Fruit fly (Drosophila melanogaster) whole organism, embryonic: ENCODE results near the gene Sems.

ENCODE experiments used
- ATbp ChIP-seq: fragments of 200-800 bp; sonication (Bioruptor generic); optimal IDR thresholded peaks from 2 replicates; lab custom pipeline; 2017; ENCODE audit warnings: missing biosample characterization, mild to moderate bottlenecking, missing genetic modification characterization, missing genetic modification reagents
- CG10431 ChIP-seq: fragments of 200-800 bp; sonication (Bioruptor generic); optimal IDR thresholded peaks from 3 replicates; lab custom pipeline; 2018; ENCODE audit warnings: missing biosample characterization, mild to moderate bottlenecking, missing genetic modification characterization
- CG10543 ChIP-seq: fragments of 200-800 bp; sonication (Bioruptor generic); optimal IDR thresholded peaks from 3 replicates; lab custom pipeline; 2017; ENCODE audit warnings: missing biosample characterization, mild to moderate bottlenecking, missing genetic modification characterization, moderate library complexity
- CG10959 ChIP-seq: fragments of 200-800 bp; sonication (Bioruptor generic); IDR thresholded peaks from 2 replicates; pipeline ENCODE4 v1.3.6; 2022; ENCODE audit warnings: missing biosample characterization, missing genetic modification characterization
- CG11247 ChIP-seq: fragments of 200-800 bp; sonication (Bioruptor generic); IDR thresholded peaks from 2 replicates; pipeline ENCODE4 v1.3.6; 2022; ENCODE audit warnings: missing biosample characterization, missing genetic modification characterization
- CG11723 ChIP-seq: fragments of 200-800 bp; sonication (Bioruptor generic); optimal IDR thresholded peaks from 2 replicates; lab custom pipeline; 2017; ENCODE audit warnings: missing biosample characterization, mild to moderate bottlenecking, missing genetic modification characterization
- CG12104 ChIP-seq: fragments of 200-800 bp; sonication (Bioruptor generic); optimal IDR thresholded peaks from 3 replicates; lab custom pipeline; 2016; ENCODE audit warnings: missing biosample characterization, missing genetic modification characterization
- CG12391 ChIP-seq: fragments of 200-800 bp; sonication (Bioruptor generic); optimal IDR thresholded peaks from 3 replicates; lab custom pipeline; 2018; ENCODE audit warnings: missing biosample characterization, mild to moderate bottlenecking, missing genetic modification characterization, moderate library complexity
- CG12769 ChIP-seq: fragments of 200-800 bp; sonication (Bioruptor generic); optimal IDR thresholded peaks from 2 replicates; lab custom pipeline; 2019; ENCODE audit warnings: missing biosample characterization, mild to moderate bottlenecking, missing genetic modification characterization, moderate library complexity
- CG12942 ChIP-seq: fragments of 200-800 bp; sonication (Bioruptor generic); optimal IDR thresholded peaks from 3 replicates; lab custom pipeline; 2016; ENCODE audit warnings: missing biosample characterization, missing genetic modification characterization
- CG1603 ChIP-seq: fragments of 200-800 bp; sonication (Bioruptor generic); optimal IDR thresholded peaks from 2 replicates; lab custom pipeline; 2019; ENCODE audit warnings: missing biosample characterization, mild to moderate bottlenecking, missing genetic modification characterization, moderate library complexity
- CG17328 ChIP-seq: fragments of 200-800 bp; sonication (Bioruptor generic); IDR thresholded peaks from 2 replicates; pipeline ENCODE4 v1.3.6; 2022; ENCODE audit warnings: missing biosample characterization, missing genetic modification characterization
- CG18599 ChIP-seq: fragments of 200-800 bp; sonication (Bioruptor generic); optimal IDR thresholded peaks from 3 replicates; lab custom pipeline; 2017; ENCODE audit warnings: missing biosample characterization, missing genetic modification characterization, mild to moderate bottlenecking, moderate library complexity, missing genetic modification reagents
- CG30403 ChIP-seq: fragments of 200-800 bp; sonication (Bioruptor generic); optimal IDR thresholded peaks from 3 replicates; lab custom pipeline; 2016; ENCODE audit warnings: missing biosample characterization, missing genetic modification characterization
- CG30431 ChIP-seq: fragments of 200-800 bp; sonication (Bioruptor generic); optimal IDR thresholded peaks from 2 replicates; lab custom pipeline; 2017; ENCODE audit warnings: missing biosample characterization, missing genetic modification characterization
- CG3163 ChIP-seq: fragments of 200-800 bp; sonication (Bioruptor generic); optimal IDR thresholded peaks from 3 replicates; lab custom pipeline; 2016; ENCODE audit warnings: missing biosample characterization, missing genetic modification characterization
- CG33557 ChIP-seq: fragments of 200-800 bp; sonication (Bioruptor generic); optimal IDR thresholded peaks from 2 replicates; lab custom pipeline; 2019; ENCODE audit warnings: missing biosample characterization, mild to moderate bottlenecking, missing genetic modification characterization, moderate library complexity
- CG3995 ChIP-seq: fragments of 200-800 bp; sonication (Bioruptor generic); optimal IDR thresholded peaks from 3 replicates; lab custom pipeline; 2016; ENCODE audit warnings: missing biosample characterization, missing genetic modification characterization
- CG6654 ChIP-seq: fragments of 200-800 bp; sonication (Bioruptor generic); optimal IDR thresholded peaks from 2 replicates; lab custom pipeline; 2017; ENCODE audit warnings: missing biosample characterization, mild to moderate bottlenecking, missing genetic modification characterization
- CG6689 ChIP-seq: fragments of 200-800 bp; sonication (Bioruptor generic); IDR thresholded peaks from 2 replicates; pipeline ENCODE4 v1.3.6; 2022; ENCODE audit warnings: missing biosample characterization, missing genetic modification characterization
- CG7963 ChIP-seq: fragments of 200-800 bp; sonication (Bioruptor generic); IDR thresholded peaks from 3 replicates; pipeline ENCODE4 v1.3.6; 2022; ENCODE audit warnings: missing biosample characterization, missing genetic modification characterization; ENCODE audit not compliant: partially characterized antibody
- CG8388 ChIP-seq: fragments of 200-800 bp; sonication (Bioruptor generic); optimal IDR thresholded peaks from 2 replicates; lab custom pipeline; 2019; ENCODE audit warnings: missing biosample characterization, mild to moderate bottlenecking, missing genetic modification characterization, moderate library complexity
- CHES-1-like ChIP-seq: fragments of 200-800 bp; sonication (Bioruptor generic); optimal IDR thresholded peaks from 2 replicates; lab custom pipeline; 2016; ENCODE audit warnings: missing biosample characterization, missing genetic modification characterization
- Dad ChIP-seq: fragments of 200-800 bp; sonication (Bioruptor generic); optimal IDR thresholded peaks from 3 replicates; lab custom pipeline; 2016; ENCODE audit warnings: missing biosample characterization, missing genetic modification characterization
- Elba2 ChIP-seq: fragments of 200-800 bp; sonication (Bioruptor generic); optimal IDR thresholded peaks from 3 replicates; lab custom pipeline; 2016; ENCODE audit warnings: missing biosample characterization, missing genetic modification characterization
- HHEX ChIP-seq: fragments of 200-800 bp; sonication (Bioruptor generic); optimal IDR thresholded peaks from 3 replicates; lab custom pipeline; 2017; ENCODE audit warnings: missing biosample characterization, mild to moderate bottlenecking, missing genetic modification characterization, missing genetic modification reagents
- Hsf ChIP-seq: fragments of 200-800 bp; sonication (Bioruptor generic); optimal IDR thresholded peaks from 3 replicates; lab custom pipeline; 2016; ENCODE audit warnings: missing biosample characterization, missing genetic modification characterization
- Myb ChIP-seq: fragments of 200-800 bp; sonication (Bioruptor generic); optimal IDR thresholded peaks from 2 replicates; lab custom pipeline; 2016; ENCODE audit warnings: missing biosample characterization, missing genetic modification characterization
- Oli ChIP-seq: fragments of 200-800 bp; sonication (Bioruptor generic); optimal IDR thresholded peaks from 2 replicates; lab custom pipeline; 2018; ENCODE audit warnings: missing biosample characterization, mild to moderate bottlenecking, missing genetic modification characterization, moderate library complexity
- PHDP ChIP-seq: fragments of 200-800 bp; sonication (Bioruptor generic); optimal IDR thresholded peaks from 3 replicates; lab custom pipeline; 2018; ENCODE audit warnings: missing biosample characterization, mild to moderate bottlenecking, missing genetic modification characterization, moderate library complexity
- Pdp1 ChIP-seq, 2 experiments: fragments of 200-800 bp; sonication (Bioruptor generic); optimal IDR thresholded peaks; 3 replicates each; lab custom pipeline; 2016; ENCODE audit warnings: missing biosample characterization in 2 of 2, missing genetic modification characterization in 2 of 2, mild to moderate bottlenecking in 1 of 2, moderate library complexity in 1 of 2
- Spps ChIP-seq: fragments of 200-800 bp; sonication (Bioruptor generic); optimal IDR thresholded peaks from 2 replicates; lab custom pipeline; 2018; ENCODE audit warnings: missing biosample characterization, mild to moderate bottlenecking, missing genetic modification characterization
- Ssrp ChIP-seq: fragments of 200-800 bp; sonication (Bioruptor generic); optimal IDR thresholded peaks from 2 replicates; lab custom pipeline; 2018; ENCODE audit warnings: missing biosample characterization, mild to moderate bottlenecking, missing genetic modification characterization, moderate library complexity
- az2 ChIP-seq: fragments of 200-800 bp; sonication (Bioruptor generic); optimal IDR thresholded peaks from 3 replicates; lab custom pipeline; 2016; ENCODE audit warnings: missing biosample characterization, missing genetic modification characterization
- br ChIP-seq: fragments of >200 bp; optimal IDR thresholded peaks from 2 replicates; lab custom pipeline; 2017
- btn ChIP-seq: fragments of 200-800 bp; sonication (Bioruptor generic); optimal IDR thresholded peaks from 2 replicates; lab custom pipeline; 2016; ENCODE audit warnings: missing biosample characterization, missing genetic modification characterization
- cas ChIP-seq: fragments of 200-800 bp; sonication (Bioruptor generic); IDR thresholded peaks from 2 replicates; pipeline ENCODE4 v1.3.6; 2022; ENCODE audit warnings: missing biosample characterization, missing genetic modification characterization
- dmrt99B ChIP-seq: fragments of 200-800 bp; sonication (Bioruptor generic); optimal IDR thresholded peaks from 2 replicates; lab custom pipeline; 2018; ENCODE audit warnings: missing biosample characterization, mild to moderate bottlenecking, missing genetic modification characterization, moderate library complexity
- emc ChIP-seq: fragments of 200-800 bp; sonication (Bioruptor generic); optimal IDR thresholded peaks from 2 replicates; lab custom pipeline; 2016; ENCODE audit warnings: missing biosample characterization, missing genetic modification characterization
- exex ChIP-seq: fragments of 200-800 bp; sonication (Bioruptor generic); optimal IDR thresholded peaks from 4 replicates; lab custom pipeline; 2018; ENCODE audit warnings: missing biosample characterization, mild to moderate bottlenecking, missing genetic modification characterization, moderate library complexity
- jing ChIP-seq: fragments of 200-800 bp; sonication (Bioruptor generic); optimal IDR thresholded peaks from 2 replicates; lab custom pipeline; 2018; ENCODE audit warnings: missing biosample characterization, mild to moderate bottlenecking, missing genetic modification characterization
- jumu ChIP-seq: fragments of 200-800 bp; sonication (Bioruptor generic); optimal IDR thresholded peaks from 3 replicates; lab custom pipeline; 2016; ENCODE audit warnings: missing biosample characterization, missing genetic modification characterization
- lab ChIP-seq: fragments of 200-800 bp; sonication (Bioruptor generic); optimal IDR thresholded peaks from 3 replicates; lab custom pipeline; 2017; ENCODE audit warnings: missing biosample characterization, missing genetic modification characterization, mild to moderate bottlenecking, moderate library complexity, missing genetic modification reagents
- pb ChIP-seq: fragments of 200-800 bp; sonication (Bioruptor generic); optimal IDR thresholded peaks from 3 replicates; lab custom pipeline; 2016; ENCODE audit warnings: missing biosample characterization, missing genetic modification characterization
- pho ChIP-seq: fragments of 200-800 bp; sonication (Bioruptor generic); optimal IDR thresholded peaks from 2 replicates; lab custom pipeline; 2016; ENCODE audit warnings: missing biosample characterization, missing genetic modification characterization
- repo ChIP-seq: fragments of 200-800 bp; sonication (Bioruptor generic); optimal IDR thresholded peaks from 2 replicates; lab custom pipeline; 2016; ENCODE audit warnings: missing biosample characterization, missing genetic modification characterization
- tna ChIP-seq: fragments of 200-800 bp; sonication (Bioruptor generic); IDR thresholded peaks from 2 replicates; pipeline ENCODE4 v1.3.6; 2022; ENCODE audit warnings: missing biosample characterization, missing genetic modification characterization; ENCODE audit not compliant: partially characterized antibody
- tx ChIP-seq: fragments of 200-800 bp; sonication (Bioruptor generic); optimal IDR thresholded peaks from 2 replicates; lab custom pipeline; 2016; ENCODE audit warnings: missing biosample characterization, missing genetic modification characterization
- unpg ChIP-seq: fragments of 200-800 bp; sonication (Bioruptor generic); optimal IDR thresholded peaks from 3 replicates; lab custom pipeline; 2018; ENCODE audit warnings: missing biosample characterization, mild to moderate bottlenecking, missing genetic modification characterization, moderate library complexity
- usp ChIP-seq: fragments of >200 bp; optimal IDR thresholded peaks from 2 replicates; lab custom pipeline; 2017; ENCODE audit warnings: missing biosample characterization, missing genetic modification characterization
- zfh2 ChIP-seq: fragments of 200-800 bp; sonication (Bioruptor generic); optimal IDR thresholded peaks from 2 replicates; lab custom pipeline; 2016; ENCODE audit warnings: missing biosample characterization, missing genetic modification characterization

The Sems gene

dm6 chr3L:20944180-20944579, 12.4 kb downstream of the Sems start (continued):
- no peak for TF ChIP-seq Elba2 (GFP tag; lab: Kevin White, UChicago)
- TF ChIP-seq CG6689 (GFP tag; lab: Robert Waterston, UW): no peak
- no peak for TF ChIP-seq tx (GFP tag; lab: Kevin White, UChicago)
- TF ChIP-seq CG8388 (GFP tag; lab: Kevin White, UChicago): peak; percentile 6
- TF ChIP-seq CG3163 (GFP tag; lab: Kevin White, UChicago): peak; percentile 17
- no peak for TF ChIP-seq br (lab: Kevin White, UChicago)
- peak; percentile 73 for TF ChIP-seq CG33557 (GFP tag; lab: Kevin White, UChicago)
- TF ChIP-seq jumu (GFP tag; lab: Kevin White, UChicago): peak; percentile 6
- TF ChIP-seq CG30403 (GFP tag; lab: Kevin White, UChicago): no peak
- no peak for TF ChIP-seq Hsf (GFP tag; lab: Kevin White, UChicago)
- no peak for TF ChIP-seq pho (GFP tag; lab: Kevin White, UChicago)
- TF ChIP-seq CHES-1-like: peak; percentile 8
- TF ChIP-seq Pdp1 (GFP tag; optimal IDR thresholded peaks at IDR 0.05; lab: Kevin White, UChicago): no peak
- peak; percentile 27 for TF ChIP-seq HHEX (GFP tag; lab: Kevin White, UChicago)
- TF ChIP-seq CG12769 (tag; lab: Kevin White, UChicago): peak; percentile 29
- no peak for TF ChIP-seq tna (GFP tag; lab: Robert Waterston, UW)
- TF ChIP-seq CG10431: peak; percentile 31
- TF ChIP-seq CG10959 (GFP tag; lab: Robert Waterston, UW): peak; percentile 17; the same call in 1 of the 2 replicates
- TF ChIP-seq CG6654 (GFP tag; lab: Kevin White, UChicago): no peak
- TF ChIP-seq CG12104 (GFP tag; lab: Kevin White, UChicago): no peak
- no peak for TF ChIP-seq CG11247 (GFP tag; lab: Robert Waterston, UW)
- TF ChIP-seq zfh2: no peak
- TF ChIP-seq az2: no peak
- TF ChIP-seq exex: no peak
- peak; percentile 5 for TF ChIP-seq repo (GFP tag; lab: Kevin White, UChicago)
- TF ChIP-seq PHDP (tag; lab: Kevin White, UChicago): peak; percentile 19
- no peak for TF ChIP-seq btn (GFP tag; lab: Kevin White, UChicago)
- no peak for TF ChIP-seq usp (GFP tag; lab: Kevin White, UChicago)
- TF ChIP-seq CG10543 (GFP tag; lab: Kevin White, UChicago): no peak
- TF ChIP-seq emc (GFP tag; lab: Kevin White, UChicago): no peak
- peak; percentile 22 for TF ChIP-seq CG11723 (GFP tag; lab: Kevin White, UChicago)
- peak; percentile 70 for TF ChIP-seq ATbp
- TF ChIP-seq CG7963: no peak
- no peak for TF ChIP-seq cas (GFP tag; lab: Robert Waterston, UW)
- peak; percentile 5 for TF ChIP-seq dmrt99B (tag; lab: Kevin White, UChicago)
- TF ChIP-seq jing: no peak
- TF ChIP-seq Dad: no peak
- peak; percentile 28 for TF ChIP-seq CG18599 (GFP tag; lab: Kevin White, UChicago)
- TF ChIP-seq CG17328 (GFP tag; lab: Robert Waterston, UW): no peak
- peak; percentile 8 for TF ChIP-seq lab (GFP tag; lab: Kevin White, UChicago)
- peak; percentile 66 for TF ChIP-seq CG1603 (tag; lab: Kevin White, UChicago)
- TF ChIP-seq unpg: peak; percentile 19
- no peak for TF ChIP-seq Ssrp
- peak; percentile 32 for TF ChIP-seq CG12942 (GFP tag; lab: Kevin White, UChicago)
- no peak for TF ChIP-seq Myb (GFP tag; lab: Kevin White, UChicago)
- TF ChIP-seq Spps (tag; lab: Kevin White, UChicago): peak; percentile 23
- TF ChIP-seq Oli (tag; lab: Kevin White, UChicago): no peak
- TF ChIP-seq pb (GFP tag; lab: Kevin White, UChicago): peak; percentile 15
- peak; percentile 19 for TF ChIP-seq CG12391 (tag; lab: Kevin White, UChicago)
- peak; percentile 15 for TF ChIP-seq CG30431 (GFP tag; lab: Kevin White, UChicago)
- TF ChIP-seq CG3995: no peak
